Worm (Caenorhabditis elegans) whole organism, young adult: ENCODE results near the gene C06A12.8.

Experiments used
- F39B2.1 ChIP-seq: fragments of 200-800 bp; sonication (Bioruptor generic); IDR thresholded peaks from 2 replicates; pipeline ENCODE4 v1.3.6; 2022; ENCODE audit warnings: missing genetic modification reagents, missing genetic modification characterization, missing compliant biosample characterization
- K12H6.12 ChIP-seq: fragments of 200-800 bp; sonication (Bioruptor generic); optimal IDR thresholded peaks from 2 replicates; lab custom pipeline; 2018; ENCODE audit warnings: mild to moderate bottlenecking, missing genetic modification characterization, missing compliant biosample characterization
- Y53G8AR.9 ChIP-seq: fragments of 200-800 bp; sonication (Bioruptor generic); conservative IDR thresholded peaks from 2 replicates; pipeline ENCODE4 v1.3.6; 2022; ENCODE audit warnings: missing genetic modification reagents, missing genetic modification characterization, missing compliant biosample characterization
- Y95B8A.8 ChIP-seq: fragments of 200-800 bp; sonication (Bioruptor generic); IDR thresholded peaks from 2 replicates; pipeline ENCODE4 v1.3.6; 2022; ENCODE audit warnings: missing genetic modification reagents, missing genetic modification characterization, missing compliant biosample characterization
- dox-1 ChIP-seq: fragments of 200-800 bp; sonication (Bioruptor generic); IDR thresholded peaks from 2 replicates; pipeline ENCODE4 v1.3.6; 2022; ENCODE audit warnings: missing genetic modification reagents, missing genetic modification characterization, missing compliant biosample characterization
- egl-44 ChIP-seq: fragments of 200-800 bp; sonication (Bioruptor generic); IDR thresholded peaks from 2 replicates; pipeline ENCODE4 v1.3.6; 2022; ENCODE audit warnings: missing genetic modification reagents, missing genetic modification characterization, missing compliant biosample characterization
- lin-26 ChIP-seq: fragments of 200-800 bp; sonication (Bioruptor generic); IDR thresholded peaks from 2 replicates; pipeline ENCODE4 v1.3.6; 2022; ENCODE audit warnings: missing genetic modification reagents, missing genetic modification characterization, missing compliant biosample characterization
- mes-4 ChIP-seq: sonication (generic microtip); optimal IDR thresholded peaks from 2 replicates; lab custom pipeline; 2016; ENCODE audit warnings: missing genotype, missing genetic modification characterization, missing compliant biosample characterization
- nhr-179 ChIP-seq: sonication (generic microtip); optimal IDR thresholded peaks from 2 replicates; lab custom pipeline; 2016; ENCODE audit warnings: mild to moderate bottlenecking, missing genetic modification characterization, missing compliant biosample characterization
- nhr-80 ChIP-seq: sonication (generic microtip); optimal IDR thresholded peaks from 2 replicates; lab custom pipeline; 2016; ENCODE audit warnings: missing genetic modification characterization, missing compliant biosample characterization
- pbrm-1 ChIP-seq: fragments of 200-800 bp; sonication (Bioruptor generic); IDR thresholded peaks from 2 replicates; pipeline ENCODE4 v1.3.6; 2022; ENCODE audit warnings: missing genetic modification reagents, missing genetic modification characterization, missing compliant biosample characterization
- pha-4 ChIP-seq: fragments of 150-350 bp; sonication (generic microtip); optimal IDR thresholded peaks from 2 replicates; lab custom pipeline; 2014; ENCODE audit warnings: missing biosample characterization, missing genetic modification reagents, missing genetic modification characterization
- ztf-18 ChIP-seq: sonication (generic microtip); optimal IDR thresholded peaks from 2 replicates; lab custom pipeline; 2016; ENCODE audit warnings: missing genotype, mild to moderate bottlenecking, missing genetic modification characterization, missing compliant biosample characterization

DNA sequence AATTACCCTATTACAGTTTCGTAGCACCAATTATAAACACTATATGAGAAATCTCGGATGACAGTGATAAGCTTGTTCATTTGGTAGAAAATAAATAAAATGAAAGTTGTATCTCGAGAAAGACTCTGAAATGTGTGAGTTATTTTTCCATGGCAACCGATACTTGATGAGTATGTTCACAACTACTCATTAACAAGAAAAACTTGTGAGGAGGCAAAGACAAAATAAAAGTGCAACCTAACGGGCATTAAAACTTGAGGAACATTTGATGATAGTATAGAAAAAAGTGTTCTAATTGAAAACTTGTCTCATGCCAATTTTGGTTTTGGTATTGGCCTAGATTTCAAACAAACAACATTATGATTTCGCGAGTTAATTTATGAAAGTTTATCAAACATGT lies 586 bp upstream of the C06A12.8 start, which contains the start of gene gcy-27:
- TF ChIP-seq K12H6.12 (tag; lab: Kevin White, UChicago) (no peak), egl-44 (no peak), ztf-18 (tag; lab: Kevin White, UChicago) (no peak), nhr-179 (tag; lab: Kevin White, UChicago) (no peak), F39B2.1 (GFP tag; lab: Robert Waterston, UW) (no peak), lin-26 (GFP tag; lab: Robert Waterston, UW) (no peak), pha-4 (tag; lab: Kevin White, UChicago) (no peak), Y53G8AR.9 (no peak), dox-1 (GFP tag; lab: Robert Waterston, UW) (no peak), nhr-80 (tag; lab: Kevin White, UChicago) (no peak), Y95B8A.8 (no peak), pbrm-1 (GFP tag; lab: Robert Waterston, UW) (no peak), mes-4 (tag; lab: Kevin White, UChicago) (no peak)
